Fruit fly (Drosophila melanogaster) whole organism, pupa: ENCODE measurements around the gene TyrR.

Experiments
- CG10348 ChIP-seq: fragments of 200-800 bp; sonication (Bioruptor generic); IDR thresholded peaks from 2 replicates; pipeline ENCODE4 v1.3.6; 2022; ENCODE audit warnings: missing biosample characterization, missing genetic modification characterization
- CG12605 ChIP-seq: fragments of 200-800 bp; sonication (Bioruptor generic); IDR thresholded peaks from 2 replicates; pipeline ENCODE4 v1.3.6; 2022; ENCODE audit warnings: missing biosample characterization, missing genetic modification characterization
- CG13204 ChIP-seq: fragments of 200-800 bp; sonication (Bioruptor generic); optimal IDR thresholded peaks from 2 replicates; lab custom pipeline; 2018; ENCODE audit warnings: missing biosample characterization, mild to moderate bottlenecking, missing genetic modification characterization, moderate library complexity
- CG14655 ChIP-seq: fragments of 200-800 bp; sonication (Bioruptor generic); optimal IDR thresholded peaks from 3 replicates; lab custom pipeline; 2017; ENCODE audit warnings: mild to moderate bottlenecking, missing biosample characterization, missing genetic modification reagents, missing genetic modification characterization
- CG15710 ChIP-seq: fragments of 200-800 bp; sonication (Bioruptor generic); optimal IDR thresholded peaks from 2 replicates; lab custom pipeline; 2018; ENCODE audit warnings: missing biosample characterization, mild to moderate bottlenecking, missing genetic modification characterization, moderate library complexity
- CG17806 ChIP-seq: fragments of 200-800 bp; sonication (Bioruptor generic); optimal IDR thresholded peaks from 2 replicates; lab custom pipeline; 2018; ENCODE audit warnings: missing biosample characterization, mild to moderate bottlenecking, missing genetic modification characterization, moderate library complexity
- CG32121 ChIP-seq: fragments of 200-800 bp; sonication (Bioruptor generic); IDR thresholded peaks from 2 replicates; pipeline ENCODE4 v1.3.6; 2022; ENCODE audit warnings: missing biosample characterization, missing genetic modification characterization
- CG34367 ChIP-seq: fragments of 200-800 bp; sonication (Bioruptor generic); optimal IDR thresholded peaks from 2 replicates; lab custom pipeline; 2018; ENCODE audit warnings: missing biosample characterization, mild to moderate bottlenecking, missing genetic modification characterization
- CG4496 ChIP-seq: fragments of 200-800 bp; sonication (Bioruptor generic); IDR thresholded peaks from 3 replicates; pipeline ENCODE4 v1.3.6; 2022; ENCODE audit warnings: missing biosample characterization, missing genetic modification characterization
- CG8159 ChIP-seq: fragments of 200-800 bp; sonication (Bioruptor generic); optimal IDR thresholded peaks from 3 replicates; lab custom pipeline; 2018; ENCODE audit warnings: missing biosample characterization, mild to moderate bottlenecking, missing genetic modification characterization, moderate library complexity
- CG8301 ChIP-seq: fragments of 200-800 bp; sonication (Bioruptor generic); optimal IDR thresholded peaks from 2 replicates; lab custom pipeline; 2018; ENCODE audit warnings: missing biosample characterization, mild to moderate bottlenecking, missing genetic modification characterization
- CG9948 ChIP-seq: fragments of 200-800 bp; sonication (Bioruptor generic); optimal IDR thresholded peaks from 2 replicates; lab custom pipeline; 2018; ENCODE audit warnings: missing biosample characterization, mild to moderate bottlenecking, missing genetic modification characterization, moderate library complexity
- D1 ChIP-seq: fragments of 200-800 bp; sonication (Bioruptor generic); optimal IDR thresholded peaks from 2 replicates; lab custom pipeline; 2018; ENCODE audit warnings: missing biosample characterization, mild to moderate bottlenecking, missing genetic modification characterization, moderate library complexity
- EcR ChIP-seq: fragments of 200-800 bp; sonication (Bioruptor generic); optimal IDR thresholded peaks from 3 replicates; lab custom pipeline; 2019; ENCODE audit warnings: missing biosample characterization, missing genetic modification characterization, mild to moderate bottlenecking, moderate library complexity, missing genetic modification reagents
- Ets98B ChIP-seq: fragments of 200-800 bp; sonication (Bioruptor generic); IDR thresholded peaks from 2 replicates; pipeline ENCODE4 v1.3.6; 2022; ENCODE audit warnings: missing biosample characterization, missing genetic modification characterization
- Pif1A ChIP-seq: fragments of 200-800 bp; sonication (Bioruptor generic); optimal IDR thresholded peaks from 3 replicates; lab custom pipeline; 2016; ENCODE audit warnings: missing biosample characterization, missing genetic modification characterization
- Pif1B ChIP-seq: fragments of 200-800 bp; sonication (Bioruptor generic); optimal IDR thresholded peaks from 3 replicates; lab custom pipeline; 2016; ENCODE audit warnings: missing biosample characterization, missing genetic modification characterization
- Snoo ChIP-seq: fragments of 200-800 bp; sonication (Bioruptor generic); optimal IDR thresholded peaks from 3 replicates; lab custom pipeline; 2017; ENCODE audit warnings: missing biosample characterization, mild to moderate bottlenecking, missing genetic modification characterization, inconsistent platforms
- fd96Ca ChIP-seq: fragments of 200-800 bp; sonication (Bioruptor generic); IDR thresholded peaks from 3 replicates; pipeline ENCODE4 v1.3.6; 2022; ENCODE audit warnings: missing biosample characterization, missing genetic modification characterization
- gl ChIP-seq: fragments of 200-800 bp; sonication (Bioruptor generic); optimal IDR thresholded peaks from 2 replicates; lab custom pipeline; 2018; ENCODE audit warnings: missing biosample characterization, mild to moderate bottlenecking, missing genetic modification characterization
- rn ChIP-seq: fragments of 200-800 bp; sonication (Bioruptor generic); IDR thresholded peaks from 2 replicates; pipeline ENCODE4 v1.3.6; 2022; ENCODE audit warnings: missing biosample characterization, missing genetic modification characterization

Gene TyrR

DNA sequence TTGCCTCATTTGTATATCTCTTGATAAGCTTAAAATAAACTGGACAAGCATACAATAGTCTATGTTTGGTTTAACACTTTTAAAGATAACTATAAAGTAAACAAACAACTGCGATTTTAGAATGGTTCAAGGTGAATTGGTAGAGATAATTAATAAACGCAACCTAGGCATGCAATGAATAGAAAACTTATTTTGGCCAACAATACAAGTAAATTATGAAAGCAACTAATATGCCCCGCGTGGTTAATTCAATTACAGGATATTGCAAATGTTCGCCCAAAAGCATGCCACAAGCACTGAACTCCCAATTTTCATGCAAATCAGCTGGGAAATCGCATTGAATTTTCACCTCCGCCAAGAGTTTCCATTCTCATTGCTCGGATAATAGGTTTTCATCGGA lies 21.2 kb upstream of the TyrR start:
- TF ChIP-seq CG10348 (GFP tag; lab: Robert Waterston, UW), result no peak
- TF ChIP-seq Pif1A (GFP tag; lab: Kevin White, UChicago), result no peak
- TF ChIP-seq CG32121 (GFP tag; lab: Robert Waterston, UW), result no peak
- TF ChIP-seq fd96Ca (GFP tag; lab: Robert Waterston, UW), result 0 out of 3 replicates have a peak, but pooled peaks have one; percentile 44
- TF ChIP-seq D1 (tag; lab: Kevin White, UChicago), result no peak
- TF ChIP-seq CG12605 (GFP tag; lab: Robert Waterston, UW), result no peak
- TF ChIP-seq gl (tag; lab: Kevin White, UChicago), result no peak
- no peak for TF ChIP-seq Pif1B
- peak; percentile 19; the same call in 1 of the 2 replicates for TF ChIP-seq Ets98B
- TF ChIP-seq, all 21 proteins: peak for 2

- TF ChIP-seq Snoo (no peak), CG12605 (GFP tag; lab: Robert Waterston, UW) (no peak), fd96Ca (GFP tag; lab: Robert Waterston, UW) (peak; percentile 51; the same call in 2 of the 3 replicates), CG9948 (no peak), CG32121 (GFP tag; lab: Robert Waterston, UW) (peak; percentile 75), Pif1B (no peak), Ets98B (peak; percentile 74), CG4496 (GFP tag; lab: Robert Waterston, UW) (peak; percentile 27; the same call in 1 of the 3 replicates), CG14655 (no peak)
These were observed 20.2 kb upstream of the TyrR start for dm6 chr3R:17783144-17783543.

- TF ChIP-seq Pif1A (GFP tag; lab: Kevin White, UChicago) (peak; percentile 52), CG15710 (peak; percentile 26), CG14655 (peak; percentile 52), CG4496 (GFP tag; lab: Robert Waterston, UW) (peak; percentile 88), rn (peak; percentile 64), CG10348 (GFP tag; lab: Robert Waterston, UW) (0 out of 2 replicates have a peak, but pooled peaks have one; percentile 49), CG17806 (tag; lab: Kevin White, UChicago) (peak; percentile 77), Pif1B (peak; percentile 54), CG9948 (peak; percentile 19), CG32121 (GFP tag; lab: Robert Waterston, UW) (peak; percentile 89), CG8159 (tag; lab: Kevin White, UChicago) (peak; percentile 50), Ets98B (peak; percentile 88), CG13204 (GFP tag; lab: Kevin White, UChicago) (no peak), fd96Ca (GFP tag; lab: Robert Waterston, UW) (peak; percentile 83; the same call in 2 of the 3 replicates), D1 (tag; lab: Kevin White, UChicago) (no peak), CG8301 (tag; lab: Kevin White, UChicago) (peak; percentile 50), Snoo (no peak), CG12605 (GFP tag; lab: Robert Waterston, UW) (peak; percentile 71), CG34367 (no peak)
These were observed 18.4 kb upstream of the TyrR start for dm6 chr3R:17781371-17781770.

- TF ChIP-seq CG12605 (GFP tag; lab: Robert Waterston, UW) (no peak), CG17806 (tag; lab: Kevin White, UChicago) (peak; percentile 30), Pif1A (GFP tag; lab: Kevin White, UChicago) (no peak), rn (no peak), CG14655 (peak; percentile 7), Ets98B (no peak; the same call in 1 of the 2 replicates), Pif1B (no peak), Snoo (no peak), CG4496 (GFP tag; lab: Robert Waterston, UW) (no peak), CG32121 (GFP tag; lab: Robert Waterston, UW) (peak; percentile 20; the same call in 1 of the 2 replicates), CG8301 (tag; lab: Kevin White, UChicago) (no peak), CG34367 (no peak), CG13204 (GFP tag; lab: Kevin White, UChicago) (no peak), gl (tag; lab: Kevin White, UChicago) (no peak), fd96Ca (GFP tag; lab: Robert Waterston, UW) (peak; percentile 10; the same call in 1 of the 3 replicates), D1 (tag; lab: Kevin White, UChicago) (no peak), CG9948 (no peak), EcR (GFP tag; lab: Kevin White, UChicago) (no peak), CG8159 (tag; lab: Kevin White, UChicago) (no peak), CG15710 (no peak), CG10348 (GFP tag; lab: Robert Waterston, UW) (no peak)
These were observed 14.0 kb upstream of the TyrR start for dm6 chr3R:17776952-17777407.

DNA sequence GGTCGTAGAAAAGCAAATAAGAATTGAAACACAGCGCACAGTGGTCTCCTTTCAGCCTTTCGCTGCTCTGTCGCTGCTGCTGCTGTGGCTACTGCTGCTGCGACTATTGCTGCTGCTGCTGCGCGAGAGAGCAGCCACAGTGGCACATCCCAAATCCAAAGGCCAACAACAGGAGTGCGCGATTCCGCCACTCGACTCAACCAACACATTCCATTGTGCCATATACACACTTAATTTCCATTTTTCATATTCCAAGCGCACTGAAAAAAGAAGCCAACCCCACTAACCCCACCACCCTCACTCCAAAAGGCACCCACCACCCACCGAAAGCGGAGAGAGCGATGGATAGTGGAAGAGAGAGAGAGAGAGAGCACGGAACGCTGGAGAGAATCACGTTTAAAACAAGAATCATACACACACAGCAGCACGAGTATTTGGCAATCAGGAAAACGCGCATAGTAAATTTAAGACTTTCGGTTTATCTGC lies 13.2 kb upstream of the TyrR start:
- TF ChIP-seq CG8301 (tag; lab: Kevin White, UChicago) (no peak), CG4496 (GFP tag; lab: Robert Waterston, UW) (no peak), CG10348 (GFP tag; lab: Robert Waterston, UW) (no peak), gl (tag; lab: Kevin White, UChicago) (no peak), CG15710 (no peak), D1 (tag; lab: Kevin White, UChicago) (no peak), CG14655 (no peak), Pif1A (GFP tag; lab: Kevin White, UChicago) (no peak), fd96Ca (GFP tag; lab: Robert Waterston, UW) (no peak), EcR (GFP tag; lab: Kevin White, UChicago) (no peak), rn (no peak), Ets98B (no peak), CG8159 (tag; lab: Kevin White, UChicago) (no peak), CG34367 (no peak), CG13204 (GFP tag; lab: Kevin White, UChicago) (no peak), CG17806 (tag; lab: Kevin White, UChicago) (no peak), Snoo (no peak)

DNA sequence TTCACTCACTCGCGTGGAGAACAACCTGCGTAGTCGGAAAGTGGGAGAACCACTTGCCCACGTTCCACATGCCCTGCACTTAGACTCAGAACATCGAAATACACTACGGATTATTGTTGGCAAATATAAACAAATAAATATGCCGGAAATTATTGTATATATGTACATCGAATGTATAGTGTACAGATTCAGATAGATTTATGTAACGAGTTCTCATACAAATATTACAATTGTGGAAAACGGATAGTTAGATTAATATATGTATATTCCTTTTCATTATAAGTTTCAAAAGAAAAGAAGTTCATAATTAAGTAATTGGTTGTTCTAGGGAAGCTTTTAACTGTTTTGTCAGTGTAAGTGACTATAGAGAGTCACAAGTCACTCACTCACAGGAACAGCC lies 11.6 kb upstream of the TyrR start:
- peak; percentile 59 for TF ChIP-seq CG14655
- peak; percentile 51 for TF ChIP-seq CG8159 (tag; lab: Kevin White, UChicago)
- TF ChIP-seq D1 (tag; lab: Kevin White, UChicago), result no peak
